Fruit fly (Drosophila melanogaster): ENCODE results near the gene tgo.

tgo gene

dm6 chr3R:8984602-8985074 is 35.2 kb downstream of the tgo start, which contains the start of gene CG11970 (continued):
- no peak for TF ChIP-seq onecut (GFP tag; IDR thresholded peaks at IDR 0.05)
- 0 out of 2 replicates have a peak, but pooled peaks have one; percentile 44 for TF ChIP-seq CG11085 (GFP tag; IDR thresholded peaks at IDR 0.05)
- TF ChIP-seq ab (GFP tag; optimal IDR thresholded peaks at IDR 0.05) = no peak
- TF ChIP-seq ERR (GFP tag; optimal IDR thresholded peaks at IDR 0.05) = no peak
- TF ChIP-seq trem (tag; optimal IDR thresholded peaks at IDR 0.05) = peak; percentile 13
- TF ChIP-seq dimm (GFP tag; IDR thresholded peaks at IDR 0.05) = no peak
- no peak for TF ChIP-seq CG6175 (GFP tag; IDR thresholded peaks at IDR 0.05)
- TF ChIP-seq Nf-YC (tag; optimal IDR thresholded peaks at IDR 0.05) = peak; percentile 44
- TF ChIP-seq pzg (GFP tag; optimal IDR thresholded peaks at IDR 0.05) = peak; percentile 57
- TF ChIP-seq CTCF (GFP tag; optimal IDR thresholded peaks at IDR 0.05) = peak; percentile 3
- TF ChIP-seq CG6683 (GFP tag; optimal IDR thresholded peaks at IDR 0.05) = no peak
- no peak for TF ChIP-seq repo (GFP tag; optimal IDR thresholded peaks at IDR 0.05)
- TF ChIP-seq CG18619 (GFP tag; optimal IDR thresholded peaks at IDR 0.05) = peak; percentile 22
- TF ChIP-seq CG12769 (tag; optimal IDR thresholded peaks at IDR 0.05) = no peak
- no peak for TF ChIP-seq CG11398 (GFP tag; optimal IDR thresholded peaks at IDR 0.05)
- TF ChIP-seq sug (tag; optimal IDR thresholded peaks at IDR 0.05) = peak; percentile 47
- peak; percentile 73 for TF ChIP-seq Scr (GFP tag; IDR thresholded peaks at IDR 0.05; ENCODE audit: partially characterized antibody)
- no peak for TF ChIP-seq Six4 (GFP tag; optimal IDR thresholded peaks at IDR 0.05)
- no peak for TF ChIP-seq Sox100B (GFP tag; optimal IDR thresholded peaks at IDR 0.05)
- TF ChIP-seq CG17186 (GFP tag; optimal IDR thresholded peaks at IDR 0.05) = no peak
- TF ChIP-seq mam (GFP tag; optimal IDR thresholded peaks at IDR 0.05) = peak; percentile 49
- TF ChIP-seq ash1 (GFP tag; optimal IDR thresholded peaks at IDR 0.05) = no peak
- 0 out of 3 replicates have a peak, but pooled peaks have one; percentile 48 for TF ChIP-seq CG34422 (GFP tag; IDR thresholded peaks at IDR 0.05)
- TF ChIP-seq CG4404 (GFP tag; IDR thresholded peaks at IDR 0.05) = peak; percentile 40; the same call in 1 of the 2 replicates
- no peak for TF ChIP-seq z (GFP tag; IDR thresholded peaks at IDR 0.05)
- TF ChIP-seq CG17361 (GFP tag; IDR thresholded peaks at IDR 0.05) = peak; percentile 67; the same call in 2 of the 3 replicates
- peak; percentile 18 for TF ChIP-seq NfI (GFP tag; optimal IDR thresholded peaks at IDR 0.05)
- TF ChIP-seq Dp (GFP tag; optimal IDR thresholded peaks at IDR 0.05) = peak; percentile 73
- no peak for TF ChIP-seq Fer1 (GFP tag; optimal IDR thresholded peaks at IDR 0.05)
- no peak for TF ChIP-seq scrt (GFP tag; optimal IDR thresholded peaks at IDR 0.05)
- TF ChIP-seq HHEX (GFP tag; optimal IDR thresholded peaks at IDR 0.05) = no peak
- TF ChIP-seq dmrt99B (tag; optimal IDR thresholded peaks at IDR 0.05) = no peak
- no peak for TF ChIP-seq CG12299 (tag; optimal IDR thresholded peaks at IDR 0.05)
- no peak for TF ChIP-seq Meics (GFP tag; optimal IDR thresholded peaks at IDR 0.05)
- peak; percentile 50 for TF ChIP-seq CoRest (tag; optimal IDR thresholded peaks at IDR 0.05)
- TF ChIP-seq Asciz (GFP tag; optimal IDR thresholded peaks at IDR 0.05) = no peak
- no peak for TF ChIP-seq CG12942 (GFP tag; optimal IDR thresholded peaks at IDR 0.05)
- peak; percentile 42; the same call in 2 of the 4 replicates for TF ChIP-seq Gug (GFP tag; IDR thresholded peaks at IDR 0.05)
- peak; percentile 35 for TF ChIP-seq CHES-1-like (GFP tag; optimal IDR thresholded peaks at IDR 0.05)
- peak; percentile 49 for TF ChIP-seq CG9817 (tag; optimal IDR thresholded peaks at IDR 0.05)
- no peak for TF ChIP-seq CG15269 (tag; optimal IDR thresholded peaks at IDR 0.05)
- TF ChIP-seq CG15073 (GFP tag; optimal IDR thresholded peaks at IDR 0.05) = no peak
- TF ChIP-seq CG13624 (GFP tag; optimal IDR thresholded peaks at IDR 0.05) = no peak
- TF ChIP-seq ftz-f1 (GFP tag; optimal IDR thresholded peaks at IDR 0.05) = peak; percentile 97
- TF ChIP-seq CG11560 (tag; IDR thresholded peaks at IDR 0.05) = no peak
- no peak for TF ChIP-seq kay (GFP tag; optimal IDR thresholded peaks at IDR 0.05)
- peak; percentile 8 for TF ChIP-seq nerfin-1 (tag; optimal IDR thresholded peaks at IDR 0.05)
- TF ChIP-seq otp (GFP tag; IDR thresholded peaks at IDR 0.05) = no peak
- no peak for TF ChIP-seq CG11093 (GFP tag; IDR thresholded peaks at IDR 0.05)
- TF ChIP-seq Bgb (GFP tag; IDR thresholded peaks at IDR 0.05; ENCODE audit: partially characterized antibody) = no peak
- no peak for TF ChIP-seq abd-A (tag; optimal IDR thresholded peaks at IDR 0.05)
- no peak for TF ChIP-seq CG10959 (GFP tag; IDR thresholded peaks at IDR 0.05)

All from whole organism, embryonic.